Fruit fly (Drosophila melanogaster): ENCODE results near the gene CG13287.

CG13287 gene

DNA sequence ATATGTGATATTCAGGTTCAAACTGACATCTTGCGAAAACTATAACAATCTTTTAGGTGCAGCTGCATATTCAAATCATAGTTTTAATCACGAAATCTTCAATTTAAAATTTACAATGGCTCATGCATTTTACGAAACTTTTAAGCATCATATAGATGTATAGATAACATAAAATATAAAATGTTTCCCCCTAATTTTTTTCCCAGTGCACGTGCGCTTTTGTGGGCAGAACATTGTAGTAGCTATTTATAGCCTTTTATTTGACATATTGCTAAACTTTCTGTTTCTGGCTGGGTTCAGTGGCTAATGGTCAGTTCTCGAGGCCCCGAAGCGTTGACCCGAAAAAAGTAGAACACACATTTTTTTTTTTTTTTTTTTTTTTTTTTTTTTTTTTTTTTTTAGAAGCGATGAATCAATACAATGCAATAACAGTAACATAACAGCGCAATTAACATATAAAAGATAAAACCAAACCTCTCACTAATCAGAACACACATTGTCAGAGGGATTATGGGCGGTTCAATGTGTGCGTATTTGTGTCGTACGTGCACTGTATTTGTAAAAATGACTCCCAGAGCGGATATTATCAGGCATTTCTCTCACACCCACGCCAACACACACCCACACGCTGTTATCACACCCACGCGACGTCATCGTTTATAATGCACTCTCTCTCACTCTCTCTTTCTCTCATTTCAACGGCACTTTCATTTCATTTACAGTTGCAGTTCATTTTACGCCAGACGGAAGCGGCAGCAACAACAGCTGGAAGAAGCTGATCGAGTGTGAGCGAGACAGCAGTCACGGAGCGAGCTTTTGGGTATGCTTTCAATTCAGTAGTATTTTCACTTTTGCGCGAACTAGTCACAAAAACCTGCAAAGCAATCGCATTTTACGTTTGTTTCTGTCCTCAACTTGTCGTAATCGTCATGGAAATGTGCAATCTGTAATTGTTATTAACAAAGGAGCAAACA, 44.2 kb downstream of the CG13287 start (continued):
- TF ChIP-seq CG10979 (tag; optimal IDR thresholded peaks at IDR 0.05) (peak; percentile 17), CG4730 (GFP tag; IDR thresholded peaks at IDR 0.05) (no peak), Atf-2 (GFP tag; optimal IDR thresholded peaks at IDR 0.05) (peak; percentile 35), crc (GFP tag; optimal IDR thresholded peaks at IDR 0.05) (peak; percentile 4), br (optimal IDR thresholded peaks at IDR 0.05) (no peak), ro (GFP tag; IDR thresholded peaks at IDR 0.05) (no peak), CG9215 (GFP tag; IDR thresholded peaks at IDR 0.05) (no peak), CG15479 (GFP tag; optimal IDR thresholded peaks at IDR 0.05) (no peak), CG17802 (tag; optimal IDR thresholded peaks at IDR 0.05) (no peak), Sox100B (GFP tag; optimal IDR thresholded peaks at IDR 0.05) (peak; percentile 23), CG13894 (tag; optimal IDR thresholded peaks at IDR 0.05) (no peak), CG43689 (GFP tag; IDR thresholded peaks at IDR 0.05) (0 out of 2 replicates have a peak, but pooled peaks have one; percentile 30), HmgD (GFP tag; optimal IDR thresholded peaks at IDR 0.05) (no peak), Kr (GFP tag; optimal IDR thresholded peaks at IDR 0.05) (no peak), CG5180 (GFP tag; optimal IDR thresholded peaks at IDR 0.05) (no peak), Spps (tag; optimal IDR thresholded peaks at IDR 0.05) (peak; percentile 25), Usf (GFP tag; optimal IDR thresholded peaks at IDR 0.05) (no peak), dan (GFP tag; IDR thresholded peaks at IDR 0.05) (no peak), CG9727 (GFP tag; optimal IDR thresholded peaks at IDR 0.05) (peak; percentile 47), Tbp (GFP tag; optimal IDR thresholded peaks at IDR 0.05) (no peak), CG17359 (tag; optimal IDR thresholded peaks at IDR 0.05) (peak; percentile 77), corto (GFP tag; optimal IDR thresholded peaks at IDR 0.05) (no peak), CrebB (tag; optimal IDR thresholded peaks at IDR 0.05) (no peak), CG13296 (GFP tag; optimal IDR thresholded peaks at IDR 0.05) (no peak), E2f2 (GFP tag; IDR thresholded peaks at IDR 0.05) (0 out of 2 replicates have a peak, but pooled peaks have one; percentile 14), chif (GFP tag; optimal IDR thresholded peaks at IDR 0.05) (peak in 1 of 2 experiments; percentile 34), Oaz (GFP tag; IDR thresholded peaks at IDR 0.05) (0 out of 2 replicates have a peak, but pooled peaks have one; percentile 23), CG9876 (GFP tag; optimal IDR thresholded peaks at IDR 0.05) (no peak), Myb (GFP tag; optimal IDR thresholded peaks at IDR 0.05) (peak; percentile 14), crol (GFP tag; IDR thresholded peaks at IDR 0.05) (no peak), pita (GFP tag; optimal IDR thresholded peaks at IDR 0.05) (no peak), kay (GFP tag; optimal IDR thresholded peaks at IDR 0.05) (no peak), lmd (GFP tag; IDR thresholded peaks at IDR 0.05) (peak; percentile 23), ssp (GFP tag; IDR thresholded peaks at IDR 0.05) (no peak), CG2120 (GFP tag; optimal IDR thresholded peaks at IDR 0.05) (peak; percentile 65), bab2 (GFP tag; optimal IDR thresholded peaks at IDR 0.05) (peak; percentile 36), Hsf (GFP tag; optimal IDR thresholded peaks at IDR 0.05) (peak; percentile 27), ap (GFP tag; IDR thresholded peaks at IDR 0.05) (no peak), gt (GFP tag; IDR thresholded peaks at IDR 0.05) (no peak), Doc3 (GFP tag; IDR thresholded peaks at IDR 0.05; ENCODE audit: partially characterized antibody) (no peak), Med (GFP tag) (peak; percentile 81), tx (GFP tag; optimal IDR thresholded peaks at IDR 0.05) (peak; percentile 23), tup (GFP tag; optimal IDR thresholded peaks at IDR 0.05) (no peak), ken (GFP tag; IDR thresholded peaks at IDR 0.05) (no peak), CTCF (GFP tag; optimal IDR thresholded peaks at IDR 0.05) (no peak), cas (GFP tag; IDR thresholded peaks at IDR 0.05) (no peak), vfl (GFP tag; optimal IDR thresholded peaks at IDR 0.05) (no peak), Fer2 (tag; optimal IDR thresholded peaks at IDR 0.05) (no peak), CG12744 (GFP tag; optimal IDR thresholded peaks at IDR 0.05) (peak; percentile 5), tna (GFP tag; IDR thresholded peaks at IDR 0.05; ENCODE audit: partially characterized antibody) (no peak), CG15073 (GFP tag; optimal IDR thresholded peaks at IDR 0.05) (no peak)

Data from whole organism, embryonic.